Worm (Caenorhabditis elegans): ENCODE measurements around the gene gspd-1.

Gene gspd-1

DNA sequence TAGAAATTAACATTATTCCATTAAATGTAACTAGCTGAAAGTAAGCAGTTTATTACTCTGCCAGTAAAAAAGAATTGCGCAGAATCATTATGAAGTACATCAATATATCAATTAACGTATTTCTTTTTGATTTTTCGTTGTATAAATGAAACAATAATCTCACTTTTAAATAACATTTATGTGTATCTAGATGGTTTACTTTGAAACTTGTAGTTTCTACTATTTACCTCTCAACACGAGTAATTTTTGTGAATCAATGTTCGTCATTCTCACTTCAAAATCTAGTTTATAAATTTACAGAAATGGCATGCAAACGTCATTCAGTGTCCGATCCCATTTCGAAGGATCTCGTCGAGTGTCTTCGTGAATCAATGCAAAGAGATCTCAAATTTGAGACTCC, at the start of gene gspd-1:
Gene gspd-1, plus strand, starts transcription at position 301 of the 400 bp plus-strand sequence.
- TF ChIP-seq ztf-29 (GFP tag; IDR thresholded peaks at IDR 0.05): no peak
- no peak for TF ChIP-seq ztf-23 (GFP tag; IDR thresholded peaks at IDR 0.05)
- TF ChIP-seq ref-1 (GFP tag; conservative IDR thresholded peaks at IDR 0.05): no peak
- no peak for TF ChIP-seq T22C8.4 (GFP tag; IDR thresholded peaks at IDR 0.05)
- TF ChIP-seq cog-1 (tag; optimal IDR thresholded peaks at IDR 0.05): no peak
- TF ChIP-seq flt-1 (GFP tag; IDR thresholded peaks at IDR 0.05): no peak
- no peak for TF ChIP-seq klf-2 (GFP tag; conservative IDR thresholded peaks at IDR 0.05)
- TF ChIP-seq tab-1 (GFP tag; IDR thresholded peaks at IDR 0.05): no peak
- no peak for TF ChIP-seq med-1 (GFP tag; optimal IDR thresholded peaks at IDR 0.05; ENCODE audit: insufficient read depth)

DNA sequence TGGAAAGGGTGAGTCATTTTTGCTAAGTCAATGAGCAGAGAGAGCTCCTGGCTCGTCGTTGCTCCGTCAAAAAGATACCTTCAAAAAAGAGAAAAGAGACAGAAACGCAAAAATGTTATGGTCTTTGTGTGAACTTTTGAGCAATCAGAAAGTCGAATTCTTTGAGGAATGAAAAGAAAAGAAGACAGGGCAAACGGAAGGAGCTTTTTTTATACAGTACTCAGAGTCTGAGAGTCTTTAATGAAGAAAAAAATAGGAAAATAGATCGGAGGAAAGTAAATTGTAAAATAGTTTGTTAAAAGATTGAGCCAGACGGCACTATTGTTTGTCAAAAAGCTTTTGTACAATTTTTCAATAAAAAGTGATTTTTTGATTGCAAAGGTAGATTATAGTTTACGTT, 47.7 kb upstream of the gspd-1 start:
- TF ChIP-seq flt-1 (GFP tag; IDR thresholded peaks at IDR 0.05) (no peak), T22C8.4 (GFP tag; IDR thresholded peaks at IDR 0.05) (no peak), cog-1 (tag; optimal IDR thresholded peaks at IDR 0.05) (no peak), klf-2 (GFP tag; conservative IDR thresholded peaks at IDR 0.05) (no peak), tab-1 (GFP tag; IDR thresholded peaks at IDR 0.05) (no peak), ref-1 (GFP tag; conservative IDR thresholded peaks at IDR 0.05) (no peak)

DNA sequence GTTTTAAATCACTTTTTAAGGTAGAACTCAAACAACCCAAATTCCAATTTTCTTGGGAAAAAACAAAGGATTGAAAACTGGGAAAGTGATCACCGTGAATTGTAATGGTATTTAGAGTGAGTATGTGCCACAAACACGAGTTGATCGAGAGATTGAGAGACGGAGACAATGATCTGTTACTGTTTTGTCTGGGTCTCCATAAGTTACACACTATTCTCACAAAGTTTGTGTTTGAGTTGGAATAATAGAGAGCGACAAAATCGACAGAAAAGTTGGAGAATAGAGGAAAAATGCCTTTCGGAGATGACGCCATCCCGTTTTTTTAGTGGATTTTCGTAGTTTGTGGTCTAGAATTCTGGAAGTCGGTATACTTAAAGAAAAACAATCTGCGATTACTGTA, 46.0 kb upstream of the gspd-1 start, which contains the start of gene nhr-7:
Gene nhr-7, minus strand, starts transcription at position 101 of the 400 bp plus-strand sequence.
- TF ChIP-seq tab-1 (GFP tag; IDR thresholded peaks at IDR 0.05): no peak
- TF ChIP-seq klf-2 (GFP tag; conservative IDR thresholded peaks at IDR 0.05): no peak
- TF ChIP-seq cog-1 (tag; optimal IDR thresholded peaks at IDR 0.05): no peak
- no peak for TF ChIP-seq ref-1 (GFP tag; conservative IDR thresholded peaks at IDR 0.05)
- TF ChIP-seq ztf-23 (GFP tag; IDR thresholded peaks at IDR 0.05): no peak
- no peak for TF ChIP-seq med-1 (GFP tag; optimal IDR thresholded peaks at IDR 0.05; ENCODE audit: insufficient read depth)
- TF ChIP-seq flt-1 (GFP tag; IDR thresholded peaks at IDR 0.05): no peak
- TF ChIP-seq ztf-29 (GFP tag; IDR thresholded peaks at IDR 0.05): no peak
- TF ChIP-seq T22C8.4 (GFP tag; IDR thresholded peaks at IDR 0.05): no peak

DNA sequence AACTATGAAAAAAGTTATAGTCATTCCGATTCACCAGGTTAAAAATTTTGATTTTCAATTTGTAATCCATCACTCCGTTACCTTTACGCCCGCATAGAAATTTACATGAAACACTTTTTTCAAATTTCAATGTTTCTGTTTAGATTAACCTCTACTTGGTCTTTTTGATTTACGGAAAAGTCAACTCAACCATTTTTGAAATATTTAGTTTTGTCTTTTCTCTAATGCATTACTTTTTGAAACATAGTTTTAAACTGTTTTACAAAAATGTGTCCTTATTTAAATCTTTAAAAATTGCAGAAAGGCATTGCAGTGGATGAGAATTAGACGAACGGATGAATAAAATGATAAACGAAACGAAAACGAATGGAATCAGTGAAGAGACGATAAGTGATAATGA, 44.1 kb upstream of the gspd-1 start, which contains the start of gene gtl-2:
Gene gtl-2, plus strand, starts transcription at position 301 of the 400 bp plus-strand sequence.
- TF ChIP-seq ztf-29 (GFP tag; IDR thresholded peaks at IDR 0.05) (no peak), flt-1 (GFP tag; IDR thresholded peaks at IDR 0.05) (no peak), tab-1 (GFP tag; IDR thresholded peaks at IDR 0.05) (no peak), med-1 (GFP tag; optimal IDR thresholded peaks at IDR 0.05; ENCODE audit: insufficient read depth) (no peak), klf-2 (GFP tag; conservative IDR thresholded peaks at IDR 0.05) (no peak), ztf-23 (GFP tag; IDR thresholded peaks at IDR 0.05) (no peak), ref-1 (GFP tag; conservative IDR thresholded peaks at IDR 0.05) (no peak), cog-1 (tag; optimal IDR thresholded peaks at IDR 0.05) (no peak), T22C8.4 (GFP tag; IDR thresholded peaks at IDR 0.05) (no peak)

DNA sequence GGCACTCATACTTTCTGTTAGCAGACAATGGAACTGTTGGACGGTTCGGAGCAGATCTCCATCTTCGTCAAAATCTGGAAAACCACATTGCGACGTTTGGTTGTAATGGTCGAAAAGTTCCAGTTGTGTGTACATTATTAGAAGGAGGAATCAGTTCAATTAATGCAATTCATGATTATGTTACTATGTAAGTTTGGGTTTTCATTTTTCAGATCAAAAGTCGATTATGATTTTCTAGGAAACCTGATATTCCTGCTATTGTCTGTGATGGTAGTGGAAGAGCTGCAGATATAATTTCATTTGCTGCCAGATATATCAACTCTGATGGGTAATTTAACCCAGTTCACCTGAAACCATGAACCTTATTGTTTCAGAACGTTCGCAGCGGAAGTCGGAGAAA, 41.2 kb upstream of the gspd-1 start:
- TF ChIP-seq ztf-29 (GFP tag; IDR thresholded peaks at IDR 0.05): no peak
- no peak for TF ChIP-seq tab-1 (GFP tag; IDR thresholded peaks at IDR 0.05)
- TF ChIP-seq T22C8.4 (GFP tag; IDR thresholded peaks at IDR 0.05): no peak
- no peak for TF ChIP-seq cog-1 (tag; optimal IDR thresholded peaks at IDR 0.05)
- no peak for TF ChIP-seq ref-1 (GFP tag; conservative IDR thresholded peaks at IDR 0.05)

DNA sequence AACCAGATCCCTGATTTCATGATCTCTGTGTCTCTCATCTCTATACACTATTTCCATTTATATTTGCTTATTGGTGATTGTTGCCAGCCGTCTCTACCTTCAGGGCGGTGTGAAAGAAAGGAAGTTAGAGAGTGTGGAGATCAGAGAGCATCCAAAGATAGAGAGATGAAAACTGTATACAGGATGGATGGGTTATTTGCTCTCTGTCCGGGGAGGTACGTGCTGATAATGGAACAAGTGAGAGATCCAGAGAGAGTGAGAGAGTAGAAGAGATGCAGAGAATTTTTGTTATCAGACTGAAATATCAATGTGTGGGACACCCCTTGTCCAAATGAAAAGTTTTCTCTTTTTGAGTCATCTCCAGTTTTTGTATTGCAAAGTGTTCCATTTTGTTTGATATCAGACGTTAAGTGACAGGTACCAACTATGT, 33.1 kb upstream of the gspd-1 start:
- no peak for TF ChIP-seq flt-1 (GFP tag; IDR thresholded peaks at IDR 0.05)
- no peak for TF ChIP-seq klf-2 (GFP tag; conservative IDR thresholded peaks at IDR 0.05)
- TF ChIP-seq ztf-23 (GFP tag; IDR thresholded peaks at IDR 0.05): no peak
- no peak for TF ChIP-seq T22C8.4 (GFP tag; IDR thresholded peaks at IDR 0.05)
- TF ChIP-seq ztf-29 (GFP tag; IDR thresholded peaks at IDR 0.05): no peak
- TF ChIP-seq tab-1 (GFP tag; IDR thresholded peaks at IDR 0.05): no peak
- TF ChIP-seq med-1 (GFP tag; optimal IDR thresholded peaks at IDR 0.05; ENCODE audit: insufficient read depth): no peak
- TF ChIP-seq ref-1 (GFP tag; conservative IDR thresholded peaks at IDR 0.05): no peak
- TF ChIP-seq cog-1 (tag; optimal IDR thresholded peaks at IDR 0.05): no peak

DNA sequence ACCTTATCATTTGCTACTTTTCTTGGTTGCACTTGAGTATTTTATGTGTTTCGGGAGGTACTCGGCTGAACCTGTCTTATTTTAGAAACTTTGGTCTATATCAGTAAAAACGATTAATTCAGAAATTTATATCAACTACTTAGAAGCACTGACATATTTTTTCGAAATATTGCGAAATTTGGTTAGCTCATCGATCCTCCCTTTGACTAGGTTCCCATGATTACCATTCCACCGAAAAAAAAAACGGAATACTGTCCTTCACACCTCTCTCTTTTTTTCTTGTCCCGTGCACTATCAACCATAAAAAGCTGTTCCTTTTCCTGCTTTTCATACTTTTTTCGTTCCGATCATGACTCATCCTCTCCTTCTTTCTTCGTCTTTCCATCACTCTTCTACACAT, 32.0 kb upstream of the gspd-1 start:
- TF ChIP-seq ztf-29 (GFP tag; IDR thresholded peaks at IDR 0.05) (no peak), flt-1 (GFP tag; IDR thresholded peaks at IDR 0.05) (no peak), ztf-23 (GFP tag; IDR thresholded peaks at IDR 0.05) (no peak)

DNA sequence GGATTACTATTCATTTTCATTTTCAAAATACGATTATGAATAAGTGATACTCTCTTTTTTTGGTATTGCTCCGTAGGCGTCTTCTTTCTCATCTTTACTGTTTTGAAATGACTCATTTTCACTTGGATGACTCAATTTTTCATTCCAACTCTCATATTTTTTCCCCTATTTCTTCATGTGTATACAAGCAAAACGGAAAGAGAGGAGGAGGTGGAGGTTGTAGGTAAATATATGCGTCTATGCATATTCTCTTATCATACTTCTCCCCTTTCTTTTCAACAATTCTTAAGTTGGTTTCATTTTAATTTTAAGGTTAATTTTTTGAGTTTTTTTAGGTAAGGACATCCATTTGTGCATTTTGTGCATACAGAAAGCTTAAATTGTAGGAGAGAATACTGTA, 31.1 kb upstream of the gspd-1 start:
- no peak for TF ChIP-seq klf-2 (GFP tag; conservative IDR thresholded peaks at IDR 0.05)
- TF ChIP-seq tab-1 (GFP tag; IDR thresholded peaks at IDR 0.05): no peak
- no peak for TF ChIP-seq med-1 (GFP tag; optimal IDR thresholded peaks at IDR 0.05; ENCODE audit: insufficient read depth)
- no peak for TF ChIP-seq ztf-29 (GFP tag; IDR thresholded peaks at IDR 0.05)
- TF ChIP-seq cog-1 (tag; optimal IDR thresholded peaks at IDR 0.05): no peak
- no peak for TF ChIP-seq ref-1 (GFP tag; conservative IDR thresholded peaks at IDR 0.05)
- no peak for TF ChIP-seq T22C8.4 (GFP tag; IDR thresholded peaks at IDR 0.05)
- no peak for TF ChIP-seq flt-1 (GFP tag; IDR thresholded peaks at IDR 0.05)

DNA sequence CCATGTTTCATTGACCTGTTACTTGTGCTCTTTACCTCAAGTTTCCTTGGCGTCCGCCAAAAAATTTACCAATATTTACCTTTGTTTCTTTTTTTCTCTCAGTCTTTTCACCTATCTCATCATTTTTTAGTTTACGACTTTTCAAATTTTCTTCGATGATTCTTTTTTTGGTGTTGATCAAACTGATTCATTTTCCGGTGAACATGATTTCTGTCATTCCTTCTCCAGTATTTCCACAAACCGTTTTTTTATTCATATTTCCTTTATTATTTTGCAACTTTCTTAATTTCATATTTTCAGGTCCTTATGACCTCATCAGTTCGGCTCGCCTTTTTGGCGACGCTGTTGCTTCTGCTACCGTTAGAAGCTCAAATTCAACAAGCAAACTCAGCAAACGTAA, 29.7 kb upstream of the gspd-1 start, which contains the start of gene F54D1.6:
Gene F54D1.6, plus strand, starts transcription at position 301 of the 400 bp plus-strand sequence.
- no peak for TF ChIP-seq med-1 (GFP tag; optimal IDR thresholded peaks at IDR 0.05; ENCODE audit: insufficient read depth)
- TF ChIP-seq tab-1 (GFP tag; IDR thresholded peaks at IDR 0.05): no peak
- TF ChIP-seq T22C8.4 (GFP tag; IDR thresholded peaks at IDR 0.05): no peak
- no peak for TF ChIP-seq ztf-23 (GFP tag; IDR thresholded peaks at IDR 0.05)
- TF ChIP-seq flt-1 (GFP tag; IDR thresholded peaks at IDR 0.05): no peak
- no peak for TF ChIP-seq cog-1 (tag; optimal IDR thresholded peaks at IDR 0.05)
- no peak for TF ChIP-seq ztf-29 (GFP tag; IDR thresholded peaks at IDR 0.05)
- TF ChIP-seq klf-2 (GFP tag; conservative IDR thresholded peaks at IDR 0.05): no peak
- TF ChIP-seq ref-1 (GFP tag; conservative IDR thresholded peaks at IDR 0.05): no peak

DNA sequence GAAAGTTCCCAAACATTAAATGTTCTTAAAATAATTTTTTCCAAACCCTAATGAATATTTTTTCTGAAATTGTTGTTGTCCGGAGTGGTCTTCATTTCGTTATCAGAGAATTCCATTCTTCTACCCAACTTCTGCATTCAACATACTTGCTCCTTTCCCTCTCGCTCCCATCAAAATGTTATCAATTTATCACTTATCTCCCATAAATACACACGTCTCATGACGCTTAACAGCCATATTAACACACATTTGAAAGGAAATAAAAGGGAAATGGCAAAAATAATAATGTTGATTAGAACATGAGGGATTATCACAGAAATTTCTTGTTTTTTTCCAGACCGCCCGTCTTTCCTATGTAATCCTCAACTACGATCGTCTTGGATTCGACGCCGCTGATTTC, 28.3 kb upstream of the gspd-1 start:
- TF ChIP-seq ref-1 (GFP tag; conservative IDR thresholded peaks at IDR 0.05) (no peak), ztf-29 (GFP tag; IDR thresholded peaks at IDR 0.05) (no peak), T22C8.4 (GFP tag; IDR thresholded peaks at IDR 0.05) (no peak), ztf-23 (GFP tag; IDR thresholded peaks at IDR 0.05) (no peak), cog-1 (tag; optimal IDR thresholded peaks at IDR 0.05) (no peak), flt-1 (GFP tag; IDR thresholded peaks at IDR 0.05) (no peak), klf-2 (GFP tag; conservative IDR thresholded peaks at IDR 0.05) (no peak), med-1 (GFP tag; optimal IDR thresholded peaks at IDR 0.05; ENCODE audit: insufficient read depth) (no peak), tab-1 (GFP tag; IDR thresholded peaks at IDR 0.05) (no peak)

Data from whole organism, midembryonic.